Fruit fly (Drosophila melanogaster): ENCODE data around the gene Cyp4ae1.

Gene Cyp4ae1

DNA sequence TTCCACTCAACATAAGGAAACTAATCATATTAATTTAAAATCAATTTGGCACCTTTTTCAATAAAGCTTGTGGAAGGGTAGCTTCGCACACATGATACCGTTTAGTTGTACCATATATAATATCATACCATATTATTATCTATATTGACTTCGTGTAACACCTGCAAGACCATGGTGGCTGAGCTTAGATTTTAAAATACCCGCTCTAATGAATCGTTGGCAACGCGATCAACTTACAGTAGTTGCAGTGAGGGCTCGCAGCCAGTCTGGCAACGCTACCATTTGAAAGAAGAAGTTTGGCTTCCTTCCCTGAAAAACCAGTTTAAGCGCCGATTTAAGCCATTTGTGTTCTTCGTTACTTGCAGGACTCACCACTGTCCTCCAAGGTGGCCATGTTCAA lies 8.4 kb upstream of the Cyp4ae1 start (continued):
- TF ChIP-seq CG2129 (GFP tag; IDR thresholded peaks at IDR 0.05; ENCODE audit: partially characterized antibody) (no peak), CG4854 (GFP tag; optimal IDR thresholded peaks at IDR 0.05) (peak; percentile 70), CG12769 (tag; optimal IDR thresholded peaks at IDR 0.05) (no peak), eyg (GFP tag; optimal IDR thresholded peaks at IDR 0.05) (no peak), bigmax (GFP tag; optimal IDR thresholded peaks at IDR 0.05) (no peak), CG12219 (GFP tag; optimal IDR thresholded peaks at IDR 0.05) (no peak), E2f2 (GFP tag; IDR thresholded peaks at IDR 0.05) (peak; percentile 90), gem (tag; optimal IDR thresholded peaks at IDR 0.05) (no peak), tup (GFP tag; optimal IDR thresholded peaks at IDR 0.05) (no peak), CG6813 (GFP tag; optimal IDR thresholded peaks at IDR 0.05) (no peak), Dad (GFP tag; optimal IDR thresholded peaks at IDR 0.05) (no peak), Ada2b (GFP tag; IDR thresholded peaks at IDR 0.05) (no peak), CG4328 (GFP tag; optimal IDR thresholded peaks at IDR 0.05) (no peak), Mes4 (GFP tag; optimal IDR thresholded peaks at IDR 0.05) (no peak), CG1603 (tag; optimal IDR thresholded peaks at IDR 0.05) (peak; percentile 11), Myb (GFP tag; optimal IDR thresholded peaks at IDR 0.05) (peak; percentile 27)

DNA sequence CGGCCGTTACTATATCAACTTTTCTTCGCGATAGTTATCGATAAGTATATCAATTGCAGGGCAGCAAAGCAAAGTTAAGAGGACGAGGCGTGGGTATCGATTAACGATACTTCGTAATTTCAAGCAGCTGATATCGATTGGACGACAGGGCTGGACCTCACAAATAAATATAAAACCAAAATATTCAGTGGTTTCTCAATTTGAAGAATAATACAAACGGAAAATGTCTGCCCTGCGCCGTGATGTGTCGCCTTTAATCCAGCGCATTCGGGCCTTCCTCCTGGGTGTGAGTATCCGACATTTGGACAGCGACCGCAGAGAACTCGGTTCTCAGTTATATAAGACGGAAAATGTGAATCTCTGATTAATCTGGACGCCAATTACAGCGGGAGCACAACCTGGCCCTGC lies 6.4 kb upstream of the Cyp4ae1 start, which contains the start of gene ND-B14.5A:
Gene ND-B14.5A, plus strand, starts transcription at position 107 of the 408 bp plus-strand sequence.
- TF ChIP-seq CG6791 (GFP tag; IDR thresholded peaks at IDR 0.05; ENCODE audit: partially characterized antibody) (peak; percentile 98), NFAT (GFP tag; IDR thresholded peaks at IDR 0.05) (no peak), grau (tag; optimal IDR thresholded peaks at IDR 0.05) (peak; percentile 7), tup (GFP tag; optimal IDR thresholded peaks at IDR 0.05) (no peak), CG12659 (GFP tag; optimal IDR thresholded peaks at IDR 0.05) (peak; percentile 48), Rfx (GFP tag; IDR thresholded peaks at IDR 0.05) (peak; percentile 48; the same call in 1 of the 2 replicates), CG14710 (tag; optimal IDR thresholded peaks at IDR 0.05) (peak; percentile 43), CG4730 (GFP tag; IDR thresholded peaks at IDR 0.05) (no peak), CG11398 (GFP tag; optimal IDR thresholded peaks at IDR 0.05) (no peak), Bgb (GFP tag; IDR thresholded peaks at IDR 0.05; ENCODE audit: partially characterized antibody) (peak; percentile 96), CG12769 (tag; optimal IDR thresholded peaks at IDR 0.05) (peak; percentile 2), sug (tag; optimal IDR thresholded peaks at IDR 0.05) (peak; percentile 21), dmrt99B (tag; optimal IDR thresholded peaks at IDR 0.05) (no peak), CG1832 (GFP tag; optimal IDR thresholded peaks at IDR 0.05) (no peak), ato (GFP tag; IDR thresholded peaks at IDR 0.05; ENCODE audit: partially characterized antibody) (peak; percentile 97), salm (tag; optimal IDR thresholded peaks at IDR 0.05) (no peak), Sry-δ (GFP tag; optimal IDR thresholded peaks at IDR 0.05) (peak; percentile 77), CG16779 (GFP tag; IDR thresholded peaks at IDR 0.05) (no peak), HLH4C (GFP tag; IDR thresholded peaks at IDR 0.05; ENCODE audit: partially characterized antibody) (peak; percentile 98), Myb (GFP tag; optimal IDR thresholded peaks at IDR 0.05) (peak; percentile 97), E2f2 (GFP tag; IDR thresholded peaks at IDR 0.05) (peak; percentile 71), CG2712 (tag; optimal IDR thresholded peaks at IDR 0.05) (peak; percentile 26), Hr51 (GFP tag; optimal IDR thresholded peaks at IDR 0.05) (no peak), CG12391 (tag; optimal IDR thresholded peaks at IDR 0.05) (peak; percentile 0), CG10267 (tag; optimal IDR thresholded peaks at IDR 0.05) (peak; percentile 14), dmrt11E (tag; optimal IDR thresholded peaks at IDR 0.05) (no peak), PHDP (tag; optimal IDR thresholded peaks at IDR 0.05) (peak; percentile 15), CoRest (tag; optimal IDR thresholded peaks at IDR 0.05) (peak; percentile 33), gro (GFP tag; optimal IDR thresholded peaks at IDR 0.05) (peak; percentile 3), CG7357 (GFP tag; IDR thresholded peaks at IDR 0.05) (no peak), CG6854 (GFP tag; optimal IDR thresholded peaks at IDR 0.05) (no peak), CG4617 (GFP tag; optimal IDR thresholded peaks at IDR 0.05; ENCODE audit: borderline replicate concordance) (peak; percentile 61), phol (tag; optimal IDR thresholded peaks at IDR 0.05) (peak; percentile 16), bowl (GFP tag; IDR thresholded peaks at IDR 0.05) (no peak), CG30403 (GFP tag; optimal IDR thresholded peaks at IDR 0.05) (no peak), chinmo (GFP tag; IDR thresholded peaks at IDR 0.05; ENCODE audit: partially characterized antibody) (peak; percentile 96)
